Fruit fly (Drosophila melanogaster): ENCODE measurements around the gene CG5418.

The CG5418 gene

dm6 chr2L:12448082-12448621 is 4.9 kb downstream of the CG5418 start, which contains the start of the genes CG5421 and Oatp33Eb (continued):
- no peak for TF ChIP-seq Gug (GFP tag; IDR thresholded peaks at IDR 0.05)
- TF ChIP-seq CG42726 (GFP tag; IDR thresholded peaks at IDR 0.05; ENCODE audit: partially characterized antibody), result no peak
- no peak for TF ChIP-seq pho (GFP tag; optimal IDR thresholded peaks at IDR 0.05)
- no peak for TF ChIP-seq amos (GFP tag; IDR thresholded peaks at IDR 0.05; ENCODE audit: partially characterized antibody)
- TF ChIP-seq D (optimal IDR thresholded peaks at IDR 0.05), result no peak
- no peak for TF ChIP-seq D (GFP tag; optimal IDR thresholded peaks at IDR 0.05)
- no peak for TF ChIP-seq Lim3 (GFP tag; IDR thresholded peaks at IDR 0.05)
- no peak for TF ChIP-seq Mes4 (GFP tag; optimal IDR thresholded peaks at IDR 0.05)
- peak; percentile 12 for TF ChIP-seq CG15514 (GFP tag; optimal IDR thresholded peaks at IDR 0.05)
- no peak for TF ChIP-seq CG15011 (GFP tag; optimal IDR thresholded peaks at IDR 0.05)
- TF ChIP-seq tio (GFP tag; optimal IDR thresholded peaks at IDR 0.05), result no peak
- no peak for TF ChIP-seq CG13894 (tag; optimal IDR thresholded peaks at IDR 0.05)
- TF ChIP-seq Dad (GFP tag; optimal IDR thresholded peaks at IDR 0.05), result no peak
- no peak for TF ChIP-seq CG12744 (GFP tag; optimal IDR thresholded peaks at IDR 0.05)
- TF ChIP-seq CG2199 (GFP tag; IDR thresholded peaks at IDR 0.05), result no peak
- TF ChIP-seq sc (optimal IDR thresholded peaks at IDR 0.05), result no peak
- TF ChIP-seq sc (GFP tag; optimal IDR thresholded peaks at IDR 0.05), result no peak
- no peak for TF ChIP-seq Sry-β (GFP tag; optimal IDR thresholded peaks at IDR 0.05)
- no peak for TF ChIP-seq CG12942 (GFP tag; optimal IDR thresholded peaks at IDR 0.05)
- TF ChIP-seq CG3163 (GFP tag; optimal IDR thresholded peaks at IDR 0.05), result peak; percentile 8
- TF ChIP-seq bab2 (GFP tag; optimal IDR thresholded peaks at IDR 0.05), result no peak
- TF ChIP-seq CG17568 (GFP tag; optimal IDR thresholded peaks at IDR 0.05), result no peak
- no peak for TF ChIP-seq fd3F (GFP tag; optimal IDR thresholded peaks at IDR 0.05)
- TF ChIP-seq sqz (GFP tag; optimal IDR thresholded peaks at IDR 0.05), result peak; percentile 10
- no peak for TF ChIP-seq Oli (tag; optimal IDR thresholded peaks at IDR 0.05)
- no peak for TF ChIP-seq ATbp (GFP tag; optimal IDR thresholded peaks at IDR 0.05)
- peak; percentile 54 for TF ChIP-seq Deaf1 (tag; optimal IDR thresholded peaks at IDR 0.05)
- TF ChIP-seq corto (GFP tag; optimal IDR thresholded peaks at IDR 0.05), result peak; percentile 1
- no peak for TF ChIP-seq CG4617 (GFP tag; optimal IDR thresholded peaks at IDR 0.05; ENCODE audit: borderline replicate concordance)
- no peak for TF ChIP-seq tgo (GFP tag; IDR thresholded peaks at IDR 0.05)
- TF ChIP-seq inv (GFP tag; IDR thresholded peaks at IDR 0.05; ENCODE audit: partially characterized antibody), result no peak
- no peak for TF ChIP-seq Max (GFP tag; optimal IDR thresholded peaks at IDR 0.05)
- no peak for TF ChIP-seq Bteb2 (GFP tag; optimal IDR thresholded peaks at IDR 0.05)

DNA sequence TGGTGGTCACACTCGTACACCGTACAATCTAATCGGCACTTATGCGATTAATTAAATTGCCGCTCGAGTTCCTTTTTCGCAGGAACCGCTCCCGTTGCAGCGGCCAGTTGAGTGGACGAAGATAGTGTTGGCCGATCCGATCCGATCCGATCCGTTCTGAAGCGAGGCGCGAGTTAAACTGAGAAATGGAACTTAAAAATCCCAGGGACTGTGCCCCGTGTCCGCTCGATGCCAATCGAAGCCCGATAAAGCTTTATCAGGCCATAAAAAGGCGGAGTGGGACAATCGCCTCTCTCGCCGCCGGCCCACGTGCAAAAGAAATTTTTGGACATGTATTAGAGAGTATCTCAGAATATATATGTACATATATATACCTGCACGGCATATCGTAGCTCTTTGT is 7.3 kb downstream of the CG5418 start, which contains the start of gene Oatp33Ea:
Gene Oatp33Ea (minus strand): TSS at position 182 of the 400 bp plus-strand sequence.
- TF ChIP-seq Ravus (GFP tag; IDR thresholded peaks at IDR 0.05), result no peak
- peak; percentile 75 for TF ChIP-seq cwo (GFP tag; optimal IDR thresholded peaks at IDR 0.05)
- peak; percentile 12 for TF ChIP-seq Jarid2 (GFP tag; optimal IDR thresholded peaks at IDR 0.05)
- no peak for TF ChIP-seq CG31365 (tag; optimal IDR thresholded peaks at IDR 0.05)
- no peak for TF ChIP-seq CG8478 (optimal IDR thresholded peaks at IDR 0.05)
- no peak for TF ChIP-seq CG32767 (GFP tag; IDR thresholded peaks at IDR 0.05)
- TF ChIP-seq pfk (GFP tag; optimal IDR thresholded peaks at IDR 0.05), result peak; percentile 78
- TF ChIP-seq CG7987 (GFP tag; optimal IDR thresholded peaks at IDR 0.05), result no peak
- no peak for TF ChIP-seq CG2116 (GFP tag; optimal IDR thresholded peaks at IDR 0.05)
- TF ChIP-seq gsb (GFP tag; IDR thresholded peaks at IDR 0.05), result no peak
- TF ChIP-seq CG18599 (GFP tag; optimal IDR thresholded peaks at IDR 0.05), result peak; percentile 33
- TF ChIP-seq Nf-YC (tag; optimal IDR thresholded peaks at IDR 0.05), result peak; percentile 9
- no peak for TF ChIP-seq CG33213 (GFP tag; optimal IDR thresholded peaks at IDR 0.05)
- peak; percentile 50; the same call in 1 of the 3 replicates for TF ChIP-seq CG6175 (GFP tag; IDR thresholded peaks at IDR 0.05)
- TF ChIP-seq Usf (GFP tag; optimal IDR thresholded peaks at IDR 0.05), result no peak
- peak; percentile 61; the same call in 2 of the 3 replicates for TF ChIP-seq z (GFP tag; IDR thresholded peaks at IDR 0.05)
- peak; percentile 81 for TF ChIP-seq GATAe (GFP tag; conservative IDR thresholded peaks at IDR 0.05)
- no peak for TF ChIP-seq peb (GFP tag; IDR thresholded peaks at IDR 0.05)
- no peak for TF ChIP-seq Six4 (GFP tag; optimal IDR thresholded peaks at IDR 0.05)
- peak; percentile 55 for TF ChIP-seq Hey (tag; optimal IDR thresholded peaks at IDR 0.05)
